Worm (Caenorhabditis elegans) whole organism, midembryonic: ENCODE data around the gene F23D12.10.

Experiments used
- T22C8.4 ChIP-seq: fragments of 200-800 bp; sonication (Bioruptor generic); IDR thresholded peaks from 2 replicates; pipeline ENCODE4 v1.3.6; 2022; ENCODE audit warnings: missing genetic modification characterization, missing compliant biosample characterization
- cog-1 ChIP-seq: sonication (generic microtip); optimal IDR thresholded peaks from 2 replicates; lab custom pipeline; 2016; ENCODE audit warnings: missing genetic modification characterization, missing compliant biosample characterization
- flt-1 ChIP-seq: fragments of 200-800 bp; sonication (Bioruptor generic); IDR thresholded peaks from 2 replicates; pipeline ENCODE4 v1.3.6; 2022; ENCODE audit warnings: missing genetic modification characterization, missing compliant biosample characterization
- klf-2 ChIP-seq: fragments of 200-800 bp; sonication (Bioruptor generic); conservative IDR thresholded peaks from 2 replicates; pipeline ENCODE4 v1.3.6; 2022; ENCODE audit warnings: missing genetic modification reagents, missing genetic modification characterization, missing compliant biosample characterization
- med-1 ChIP-seq: sonication (generic microtip); optimal IDR thresholded peaks from 2 replicates; lab custom pipeline; 2017; ENCODE audit warnings: missing genetic modification characterization, mild to moderate bottlenecking, missing compliant biosample characterization, antibody characterized with exemption, missing genetic modification reagents; ENCODE audit not compliant: insufficient read depth
- ref-1 ChIP-seq: fragments of 200-800 bp; sonication (Bioruptor generic); conservative IDR thresholded peaks from 2 replicates; pipeline ENCODE4 v1.3.6; 2022; ENCODE audit warnings: missing genetic modification reagents, missing genetic modification characterization, missing compliant biosample characterization
- tab-1 ChIP-seq: fragments of 200-800 bp; sonication (Bioruptor generic); IDR thresholded peaks from 2 replicates; pipeline ENCODE4 v1.3.6; 2022; ENCODE audit warnings: missing genetic modification characterization, missing compliant biosample characterization
- ztf-23 ChIP-seq: fragments of 200-800 bp; sonication (Bioruptor generic); IDR thresholded peaks from 2 replicates; pipeline ENCODE4 v1.3.6; 2022; ENCODE audit warnings: missing genetic modification reagents, missing genetic modification characterization, missing compliant biosample characterization
- ztf-29 ChIP-seq: fragments of 200-800 bp; sonication (Bioruptor generic); IDR thresholded peaks from 2 replicates; pipeline ENCODE4 v1.3.6; 2022; ENCODE audit warnings: missing genetic modification reagents, missing genetic modification characterization, missing compliant biosample characterization

DNA sequence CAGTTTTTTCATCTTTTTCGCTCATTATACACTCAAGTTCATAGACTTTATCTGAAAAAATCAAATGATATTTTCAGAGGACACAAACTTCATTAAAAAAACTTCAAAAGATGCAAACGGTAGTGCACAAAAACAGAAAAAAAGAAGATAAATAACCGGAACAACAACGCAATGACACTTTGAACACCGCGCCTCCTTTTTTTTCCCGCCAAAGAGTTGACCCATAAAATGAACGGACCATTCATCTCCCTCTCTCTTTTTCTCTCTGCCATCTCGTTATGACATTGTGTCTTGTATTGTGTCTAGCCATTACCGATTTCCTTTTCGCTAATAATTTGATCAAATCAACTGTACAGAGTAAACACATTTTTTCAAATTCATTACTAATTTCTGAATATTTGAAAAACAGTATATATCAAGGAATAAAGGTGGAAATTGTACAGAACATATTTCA lies 6.0 kb upstream of the F23D12.10 start, which contains the start of gene F23D12.2:
- TF ChIP-seq flt-1 (GFP tag; lab: Robert Waterston, UW): no peak
- no peak for TF ChIP-seq tab-1 (GFP tag; lab: Robert Waterston, UW)
- TF ChIP-seq klf-2: no peak
- TF ChIP-seq ref-1 (GFP tag; lab: Robert Waterston, UW): no peak
- TF ChIP-seq ztf-29 (GFP tag; lab: Robert Waterston, UW): no peak
- no peak for TF ChIP-seq T22C8.4
- TF ChIP-seq med-1 (GFP tag; lab: Kevin White, UChicago): no peak
- no peak for TF ChIP-seq ztf-23 (GFP tag; lab: Robert Waterston, UW)
- no peak for TF ChIP-seq cog-1 (tag; lab: Kevin White, UChicago)
